Worm (Caenorhabditis elegans): ENCODE results near the gene msp-32.

DNA sequence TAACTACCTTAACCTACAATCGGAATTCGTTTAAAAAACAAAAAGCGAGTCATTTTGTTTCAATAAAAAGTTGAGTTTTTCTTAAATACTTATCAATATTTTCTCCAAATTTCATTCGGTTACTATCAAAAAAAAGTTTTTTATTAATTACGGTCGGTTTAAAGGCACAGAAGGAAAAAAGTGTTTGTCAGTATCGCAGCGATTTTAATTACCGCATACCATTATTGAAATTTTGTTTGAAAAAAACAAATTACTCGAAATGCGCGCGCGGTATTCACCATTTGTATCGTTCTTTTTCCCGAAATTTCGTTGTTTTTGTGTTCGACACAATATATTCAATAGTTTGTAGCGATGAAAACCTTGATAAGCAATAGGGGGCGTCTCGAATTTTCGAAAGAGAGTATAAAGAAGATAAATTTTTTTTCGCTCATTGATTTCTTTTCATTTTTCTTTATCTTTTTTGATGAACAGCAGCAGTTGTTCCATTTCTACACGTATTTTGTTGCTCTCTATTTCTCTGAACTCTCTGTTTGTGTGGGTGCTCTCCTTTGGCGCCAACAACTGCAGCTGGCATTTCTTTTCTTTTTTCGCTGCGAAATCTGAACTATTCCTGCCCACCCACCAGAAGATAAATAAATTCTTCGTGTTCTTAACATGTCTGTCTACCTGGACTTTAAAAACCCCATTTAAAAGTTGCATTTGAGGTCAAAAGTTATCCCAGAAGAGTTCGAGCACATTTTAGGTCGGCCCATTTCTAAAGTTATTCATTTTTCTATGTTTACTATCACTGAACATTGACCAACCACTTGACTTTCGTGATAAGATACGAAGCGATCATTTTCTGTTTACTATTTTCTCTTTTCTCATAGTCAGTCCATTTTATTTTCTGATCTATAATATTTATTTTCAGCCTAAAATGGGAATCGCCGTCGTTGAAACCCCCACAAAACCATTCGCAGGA lies 9.8 kb upstream of the msp-32 start, which contains the start of gene pgm-1:
- no peak for TF ChIP-seq elt-3 (tag; optimal IDR thresholded peaks at IDR 0.05)
- no peak for TF ChIP-seq unc-62 (GFP tag; optimal IDR thresholded peaks at IDR 0.05)
- no peak for TF ChIP-seq nhr-237 (tag; optimal IDR thresholded peaks at IDR 0.05)
- TF ChIP-seq nhr-28 (tag; optimal IDR thresholded peaks at IDR 0.05), result no peak
- no peak for TF ChIP-seq blmp-1 (tag; optimal IDR thresholded peaks at IDR 0.05)
- TF ChIP-seq tbx-8 (GFP tag; optimal IDR thresholded peaks at IDR 0.05), result no peak
- TF ChIP-seq snpc-4 (tag; optimal IDR thresholded peaks at IDR 0.05), result no peak
- TF ChIP-seq mab-5 (tag; optimal IDR thresholded peaks at IDR 0.05), result no peak
- TF ChIP-seq elt-1 (tag; optimal IDR thresholded peaks at IDR 0.05; ENCODE audit: borderline replicate concordance, insufficient read depth), result no peak

Measured in whole organism, mixed stage, embryonic.